Fruit fly (Drosophila melanogaster) whole organism, pupa: ENCODE data around the gene CG11262.

Experiments
- CG10348 ChIP-seq: fragments of 200-800 bp; sonication (Bioruptor generic); IDR thresholded peaks from 2 replicates; pipeline ENCODE4 v1.3.6; 2022; ENCODE audit warnings: missing biosample characterization, missing genetic modification characterization
- CG12605 ChIP-seq: fragments of 200-800 bp; sonication (Bioruptor generic); IDR thresholded peaks from 2 replicates; pipeline ENCODE4 v1.3.6; 2022; ENCODE audit warnings: missing biosample characterization, missing genetic modification characterization
- CG13204 ChIP-seq: fragments of 200-800 bp; sonication (Bioruptor generic); optimal IDR thresholded peaks from 2 replicates; lab custom pipeline; 2018; ENCODE audit warnings: missing biosample characterization, mild to moderate bottlenecking, missing genetic modification characterization, moderate library complexity
- CG14655 ChIP-seq: fragments of 200-800 bp; sonication (Bioruptor generic); optimal IDR thresholded peaks from 3 replicates; lab custom pipeline; 2017; ENCODE audit warnings: mild to moderate bottlenecking, missing biosample characterization, missing genetic modification reagents, missing genetic modification characterization
- CG15710 ChIP-seq: fragments of 200-800 bp; sonication (Bioruptor generic); optimal IDR thresholded peaks from 2 replicates; lab custom pipeline; 2018; ENCODE audit warnings: missing biosample characterization, mild to moderate bottlenecking, missing genetic modification characterization, moderate library complexity
- CG17806 ChIP-seq: fragments of 200-800 bp; sonication (Bioruptor generic); optimal IDR thresholded peaks from 2 replicates; lab custom pipeline; 2018; ENCODE audit warnings: missing biosample characterization, mild to moderate bottlenecking, missing genetic modification characterization, moderate library complexity
- CG32121 ChIP-seq: fragments of 200-800 bp; sonication (Bioruptor generic); IDR thresholded peaks from 2 replicates; pipeline ENCODE4 v1.3.6; 2022; ENCODE audit warnings: missing biosample characterization, missing genetic modification characterization
- CG34367 ChIP-seq: fragments of 200-800 bp; sonication (Bioruptor generic); optimal IDR thresholded peaks from 2 replicates; lab custom pipeline; 2018; ENCODE audit warnings: missing biosample characterization, mild to moderate bottlenecking, missing genetic modification characterization
- CG4496 ChIP-seq: fragments of 200-800 bp; sonication (Bioruptor generic); IDR thresholded peaks from 3 replicates; pipeline ENCODE4 v1.3.6; 2022; ENCODE audit warnings: missing biosample characterization, missing genetic modification characterization
- CG8159 ChIP-seq: fragments of 200-800 bp; sonication (Bioruptor generic); optimal IDR thresholded peaks from 3 replicates; lab custom pipeline; 2018; ENCODE audit warnings: missing biosample characterization, mild to moderate bottlenecking, missing genetic modification characterization, moderate library complexity
- CG8301 ChIP-seq: fragments of 200-800 bp; sonication (Bioruptor generic); optimal IDR thresholded peaks from 2 replicates; lab custom pipeline; 2018; ENCODE audit warnings: missing biosample characterization, mild to moderate bottlenecking, missing genetic modification characterization
- CG9948 ChIP-seq: fragments of 200-800 bp; sonication (Bioruptor generic); optimal IDR thresholded peaks from 2 replicates; lab custom pipeline; 2018; ENCODE audit warnings: missing biosample characterization, mild to moderate bottlenecking, missing genetic modification characterization, moderate library complexity
- D1 ChIP-seq: fragments of 200-800 bp; sonication (Bioruptor generic); optimal IDR thresholded peaks from 2 replicates; lab custom pipeline; 2018; ENCODE audit warnings: missing biosample characterization, mild to moderate bottlenecking, missing genetic modification characterization, moderate library complexity
- EcR ChIP-seq: fragments of 200-800 bp; sonication (Bioruptor generic); optimal IDR thresholded peaks from 3 replicates; lab custom pipeline; 2019; ENCODE audit warnings: missing biosample characterization, missing genetic modification characterization, mild to moderate bottlenecking, moderate library complexity, missing genetic modification reagents
- Ets98B ChIP-seq: fragments of 200-800 bp; sonication (Bioruptor generic); IDR thresholded peaks from 2 replicates; pipeline ENCODE4 v1.3.6; 2022; ENCODE audit warnings: missing biosample characterization, missing genetic modification characterization
- Pif1A ChIP-seq: fragments of 200-800 bp; sonication (Bioruptor generic); optimal IDR thresholded peaks from 3 replicates; lab custom pipeline; 2016; ENCODE audit warnings: missing biosample characterization, missing genetic modification characterization
- Pif1B ChIP-seq: fragments of 200-800 bp; sonication (Bioruptor generic); optimal IDR thresholded peaks from 3 replicates; lab custom pipeline; 2016; ENCODE audit warnings: missing biosample characterization, missing genetic modification characterization
- Snoo ChIP-seq: fragments of 200-800 bp; sonication (Bioruptor generic); optimal IDR thresholded peaks from 3 replicates; lab custom pipeline; 2017; ENCODE audit warnings: missing biosample characterization, mild to moderate bottlenecking, missing genetic modification characterization, inconsistent platforms
- fd96Ca ChIP-seq: fragments of 200-800 bp; sonication (Bioruptor generic); IDR thresholded peaks from 3 replicates; pipeline ENCODE4 v1.3.6; 2022; ENCODE audit warnings: missing biosample characterization, missing genetic modification characterization
- gl ChIP-seq: fragments of 200-800 bp; sonication (Bioruptor generic); optimal IDR thresholded peaks from 2 replicates; lab custom pipeline; 2018; ENCODE audit warnings: missing biosample characterization, mild to moderate bottlenecking, missing genetic modification characterization
- rn ChIP-seq: fragments of 200-800 bp; sonication (Bioruptor generic); IDR thresholded peaks from 2 replicates; pipeline ENCODE4 v1.3.6; 2022; ENCODE audit warnings: missing biosample characterization, missing genetic modification characterization

Gene CG11262

dm6 chr3L:13007946-13008462 is 13.1 kb downstream of the CG11262 start:
- TF ChIP-seq Ets98B (no peak), CG17806 (tag; lab: Kevin White, UChicago) (no peak), D1 (tag; lab: Kevin White, UChicago) (peak; percentile 32), CG34367 (tag; lab: Kevin White, UChicago) (no peak), fd96Ca (GFP tag; lab: Robert Waterston, UW) (no peak), CG4496 (GFP tag; lab: Robert Waterston, UW) (no peak)

- TF ChIP-seq CG13204, result no peak
- no peak for TF ChIP-seq Ets98B
- no peak for TF ChIP-seq CG34367 (tag; lab: Kevin White, UChicago)
- no peak for TF ChIP-seq CG32121 (GFP tag; lab: Robert Waterston, UW)
- no peak for TF ChIP-seq CG10348 (GFP tag; lab: Robert Waterston, UW)
- TF ChIP-seq gl (tag; lab: Kevin White, UChicago), result no peak
- no peak for TF ChIP-seq rn (GFP tag; lab: Robert Waterston, UW)
- TF ChIP-seq EcR (GFP tag; lab: Kevin White, UChicago), result no peak
- no peak for TF ChIP-seq CG12605
- TF ChIP-seq CG14655 (GFP tag; lab: Kevin White, UChicago), result no peak
- no peak for TF ChIP-seq Snoo (tag; lab: Kevin White, UChicago)
- no peak for TF ChIP-seq CG8159 (tag; lab: Kevin White, UChicago)
- no peak for TF ChIP-seq Pif1A
- no peak for TF ChIP-seq D1 (tag; lab: Kevin White, UChicago)
- TF ChIP-seq CG17806 (tag; lab: Kevin White, UChicago), result no peak
- TF ChIP-seq, all 21 proteins: peak for 0
These were observed 16.6 kb downstream of the CG11262 start, which contains the start of gene Cul6 for dm6 chr3L:13011511-13011910. TSS of gene Cul6 (minus strand) at chr3L:13011685.

dm6 chr3L:13014693-13015092 is 19.8 kb downstream of the CG11262 start:
- TF ChIP-seq CG8159 (tag; lab: Kevin White, UChicago) (no peak), CG8301 (no peak), Snoo (tag; lab: Kevin White, UChicago) (no peak), CG15710 (no peak), CG10348 (GFP tag; lab: Robert Waterston, UW) (no peak), gl (tag; lab: Kevin White, UChicago) (no peak), CG14655 (GFP tag; lab: Kevin White, UChicago) (no peak), CG34367 (tag; lab: Kevin White, UChicago) (no peak), CG4496 (GFP tag; lab: Robert Waterston, UW) (no peak), CG13204 (no peak), CG17806 (tag; lab: Kevin White, UChicago) (no peak), D1 (tag; lab: Kevin White, UChicago) (no peak), EcR (GFP tag; lab: Kevin White, UChicago) (no peak)

DNA sequence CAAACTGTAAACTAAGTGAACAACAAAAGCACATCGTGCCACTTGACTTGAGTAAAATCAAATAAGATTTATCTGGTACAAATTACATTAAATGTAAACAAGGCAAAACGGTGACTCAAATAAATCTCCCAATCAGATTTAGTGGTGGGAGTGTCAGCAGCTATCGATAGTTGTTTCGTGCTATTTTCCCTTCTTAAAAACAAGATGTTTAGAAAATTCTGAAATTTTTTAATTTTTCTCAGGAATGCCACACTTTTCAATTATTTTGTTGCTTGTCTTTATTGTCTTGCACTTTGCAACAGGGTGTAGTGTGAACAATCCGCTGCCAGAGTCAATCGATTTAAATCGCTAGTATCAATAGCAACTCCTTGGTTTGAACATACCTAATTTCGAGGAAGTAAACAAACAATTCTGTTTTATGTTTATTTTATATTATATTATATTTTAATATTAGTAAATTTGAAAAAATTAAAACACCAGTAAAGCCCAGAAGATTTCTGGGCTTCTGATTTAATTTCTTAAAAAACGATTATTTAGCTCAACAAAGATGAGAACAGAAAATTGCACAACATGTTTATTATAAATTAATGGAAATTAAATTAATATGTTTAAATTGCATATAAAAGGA is 20.4 kb downstream of the CG11262 start, which contains the start of gene MICAL-like:
Gene MICAL-like, minus strand, starts transcription at position 138 of the 628 bp plus-strand sequence.
- TF ChIP-seq EcR (GFP tag; lab: Kevin White, UChicago) (peak; percentile 89), CG4496 (GFP tag; lab: Robert Waterston, UW) (peak; percentile 25; the same call in 2 of the 3 replicates), CG12605 (no peak)

dm6 chr3L:13015823-13016465 is 21.0 kb downstream of the CG11262 start, which contains the start of gene CG11267:
TSS of gene CG11267 (plus strand) at chr3L:13016050.
- TF ChIP-seq CG4496 (GFP tag; lab: Robert Waterston, UW), result peak; percentile 96
- peak; percentile 84 for TF ChIP-seq Pif1A
- TF ChIP-seq CG9948 (tag; lab: Kevin White, UChicago), result peak; percentile 83
- TF ChIP-seq CG14655 (GFP tag; lab: Kevin White, UChicago), result peak; percentile 90
- peak; percentile 89 for TF ChIP-seq CG8159 (tag; lab: Kevin White, UChicago)
- TF ChIP-seq CG10348 (GFP tag; lab: Robert Waterston, UW), result peak; percentile 76
- peak; percentile 79 for TF ChIP-seq CG15710
- peak; percentile 88 for TF ChIP-seq CG8301
- peak; percentile 88 for TF ChIP-seq CG17806 (tag; lab: Kevin White, UChicago)
- peak; percentile 77 for TF ChIP-seq Snoo (tag; lab: Kevin White, UChicago)
- peak; percentile 84 for TF ChIP-seq CG32121 (GFP tag; lab: Robert Waterston, UW)
- peak; percentile 56 for TF ChIP-seq D1 (tag; lab: Kevin White, UChicago)
- peak; percentile 82 for TF ChIP-seq EcR (GFP tag; lab: Kevin White, UChicago)
- TF ChIP-seq Ets98B, result peak; percentile 94
- peak; percentile 73 for TF ChIP-seq Pif1B (GFP tag; lab: Kevin White, UChicago)
- peak; percentile 79 for TF ChIP-seq CG34367 (tag; lab: Kevin White, UChicago)
- TF ChIP-seq fd96Ca (GFP tag; lab: Robert Waterston, UW), result peak; percentile 55; the same call in 2 of the 3 replicates
- TF ChIP-seq gl (tag; lab: Kevin White, UChicago), result peak; percentile 69
- no peak for TF ChIP-seq CG13204
- peak; percentile 84 for TF ChIP-seq CG12605
- TF ChIP-seq rn (GFP tag; lab: Robert Waterston, UW), result peak; percentile 86
